Fruit fly (Drosophila melanogaster) whole organism, embryonic: ENCODE results near the gene CG14302.

Experiments used
- Awh ChIP-seq: fragments of 200-800 bp; sonication (Bioruptor generic); IDR thresholded peaks from 2 replicates; pipeline ENCODE4, ENCODE4 v1.3.6; 2022; ENCODE audit warnings: missing biosample characterization, missing genetic modification characterization
- Bteb2 ChIP-seq: fragments of 200-800 bp; sonication (Bioruptor generic); optimal IDR thresholded peaks from 2 replicates; lab custom pipeline; 2016; ENCODE audit warnings: missing biosample characterization, missing genetic modification characterization
- CG11695 ChIP-seq: fragments of 200-800 bp; sonication (Bioruptor generic); IDR thresholded peaks from 3 replicates; pipeline ENCODE4 v1.3.6; 2022; ENCODE audit warnings: missing biosample characterization, missing genetic modification characterization
- CG13123 ChIP-seq: fragments of 200-800 bp; sonication (Bioruptor generic); optimal IDR thresholded peaks from 2 replicates; lab custom pipeline; 2016; ENCODE audit warnings: missing biosample characterization, missing genetic modification characterization
- CG14014 ChIP-seq: fragments of 200-800 bp; sonication (Bioruptor generic); IDR thresholded peaks from 2 replicates; pipeline ENCODE4 v1.3.6; 2022; ENCODE audit warnings: missing biosample characterization, missing genetic modification characterization
- CG15269 ChIP-seq: fragments of 200-800 bp; sonication (Bioruptor generic); optimal IDR thresholded peaks from 2 replicates; lab custom pipeline; 2018; ENCODE audit warnings: missing biosample characterization, mild to moderate bottlenecking, missing genetic modification characterization, moderate library complexity
- CG16813 ChIP-seq: fragments of 200-800 bp; sonication (Bioruptor generic); IDR thresholded peaks from 3 replicates; pipeline ENCODE4 v1.3.6; 2022; ENCODE audit warnings: missing biosample characterization, missing genetic modification characterization; ENCODE audit not compliant: partially characterized antibody
- CG2199 ChIP-seq: fragments of 200-800 bp; sonication (Bioruptor generic); IDR thresholded peaks from 3 replicates; pipeline ENCODE4 v1.3.6; 2022; ENCODE audit warnings: missing biosample characterization, missing genetic modification characterization
- CG2889 ChIP-seq: fragments of 200-800 bp; sonication (Bioruptor generic); IDR thresholded peaks from 3 replicates; pipeline ENCODE4 v1.3.6; 2022; ENCODE audit warnings: missing biosample characterization, missing genetic modification characterization
- CG3163 ChIP-seq: fragments of 200-800 bp; sonication (Bioruptor generic); optimal IDR thresholded peaks from 3 replicates; lab custom pipeline; 2016; ENCODE audit warnings: missing biosample characterization, missing genetic modification characterization
- CG33213 ChIP-seq: fragments of 200-800 bp; sonication (Bioruptor generic); optimal IDR thresholded peaks from 3 replicates; lab custom pipeline; 2016; ENCODE audit warnings: missing biosample characterization, missing genetic modification characterization
- CG3407 ChIP-seq: fragments of 200-800 bp; sonication (Bioruptor generic); optimal IDR thresholded peaks from 2 replicates; lab custom pipeline; 2018; ENCODE audit warnings: missing biosample characterization, mild to moderate bottlenecking, missing genetic modification characterization
- CG34422 ChIP-seq: fragments of 200-800 bp; sonication (Bioruptor generic); IDR thresholded peaks from 3 replicates; pipeline ENCODE4 v1.3.6; 2022; ENCODE audit warnings: missing biosample characterization, missing genetic modification characterization
- CG4617 ChIP-seq: fragments of 200-800 bp; sonication (Bioruptor generic); optimal IDR thresholded peaks from 3 replicates; lab custom pipeline; 2016; ENCODE audit warnings: missing biosample characterization, missing genetic modification characterization, borderline replicate concordance
- CG6765 ChIP-seq: fragments of 200-800 bp; sonication (Bioruptor generic); optimal IDR thresholded peaks from 3 replicates; lab custom pipeline; 2017; ENCODE audit warnings: missing biosample characterization, mild to moderate bottlenecking, missing genetic modification characterization
- CG8089 ChIP-seq: fragments of 200-800 bp; sonication (Bioruptor generic); optimal IDR thresholded peaks from 3 replicates; lab custom pipeline; 2016; ENCODE audit warnings: missing biosample characterization, missing genetic modification characterization
- ERR ChIP-seq: fragments of 200-800 bp; sonication (Bioruptor generic); optimal IDR thresholded peaks from 2 replicates; lab custom pipeline; 2016; ENCODE audit warnings: missing biosample characterization, missing genetic modification characterization
- H15 ChIP-seq: fragments of 200-800 bp; sonication (Bioruptor generic); IDR thresholded peaks from 3 replicates; pipeline ENCODE4 v1.3.6; 2022; ENCODE audit warnings: missing biosample characterization, missing genetic modification characterization
- HLHmδ ChIP-seq: fragments of 200-800 bp; sonication (Bioruptor generic); optimal IDR thresholded peaks from 2 replicates; lab custom pipeline; 2018; ENCODE audit warnings: missing biosample characterization, mild to moderate bottlenecking, missing genetic modification characterization, moderate library complexity
- HmgD ChIP-seq: fragments of 200-800 bp; sonication (Bioruptor generic); optimal IDR thresholded peaks from 3 replicates; lab custom pipeline; 2016; ENCODE audit warnings: missing biosample characterization, missing genetic modification characterization
- Med ChIP-seq: fragments of 200-800 bp; sonication (Bioruptor generic); peaks from one replicate; lab custom pipeline; 2016; ENCODE audit warnings: missing biosample characterization, missing genetic modification characterization, mild to moderate bottlenecking, inconsistent platforms, moderate library complexity
- NC2β ChIP-seq: fragments of 200-800 bp; sonication (Bioruptor generic); optimal IDR thresholded peaks from 2 replicates; lab custom pipeline; 2016; ENCODE audit warnings: missing biosample characterization, missing genetic modification characterization
- NFAT ChIP-seq: fragments of 200-800 bp; sonication (Bioruptor generic); IDR thresholded peaks from 2 replicates; pipeline ENCODE4 v1.3.6; 2022; ENCODE audit warnings: missing biosample characterization, missing genetic modification characterization
- Neu2 ChIP-seq: fragments of 200-800 bp; sonication (Bioruptor generic); optimal IDR thresholded peaks from 3 replicates; lab custom pipeline; 2016; ENCODE audit warnings: missing biosample characterization, missing genetic modification characterization, borderline replicate concordance
- Nf-YA ChIP-seq: fragments of 200-800 bp; sonication (Bioruptor generic); IDR thresholded peaks from 2 replicates; pipeline ENCODE4 v1.3.6; 2022; ENCODE audit warnings: missing biosample characterization, missing genetic modification characterization
- Nf-YC ChIP-seq: fragments of 200-800 bp; optimal IDR thresholded peaks from 3 replicates; lab custom pipeline; 2019; ENCODE audit warnings: missing biosample characterization, mild to moderate bottlenecking, missing genetic modification characterization, moderate library complexity
- Optix ChIP-seq: fragments of 200-800 bp; sonication (Bioruptor generic); IDR thresholded peaks from 3 replicates; pipeline ENCODE4 v1.3.6; 2022; ENCODE audit warnings: missing biosample characterization, missing genetic modification characterization
- Sox100B ChIP-seq: fragments of 200-800 bp; sonication (Bioruptor generic); optimal IDR thresholded peaks from 3 replicates; lab custom pipeline; 2018; ENCODE audit warnings: missing biosample characterization, mild to moderate bottlenecking, missing genetic modification characterization
- Sry-δ ChIP-seq: fragments of 200-800 bp; sonication (Bioruptor generic); optimal IDR thresholded peaks from 2 replicates; lab custom pipeline; 2016; ENCODE audit warnings: missing biosample characterization, missing genetic modification characterization
- Trl ChIP-seq, 3 experiments: fragments of >200 bp in 2 of 3; fragments of 200-800 bp in 1 of 3; sonication (Bioruptor generic) in 1 of 3; optimal IDR thresholded peaks; 2 replicates in 1 of 3; 3 replicates in 2 of 3; lab custom pipeline; 2016 to 2017; ENCODE audit warnings: missing biosample characterization in 1 of 3, missing genetic modification characterization in 1 of 3
- ash1 ChIP-seq: fragments of 200-800 bp; sonication (Bioruptor generic); optimal IDR thresholded peaks from 2 replicates; lab custom pipeline; 2018; ENCODE audit warnings: missing biosample characterization, mild to moderate bottlenecking, missing genetic modification characterization
- ato ChIP-seq: fragments of 200-800 bp; sonication (Bioruptor generic); IDR thresholded peaks from 2 replicates; pipeline ENCODE4 v1.3.6; 2022; ENCODE audit warnings: missing biosample characterization, missing genetic modification characterization; ENCODE audit not compliant: partially characterized antibody
- caup ChIP-seq: fragments of 200-800 bp; sonication (Bioruptor generic); optimal IDR thresholded peaks from 3 replicates; lab custom pipeline; 2017; ENCODE audit warnings: missing biosample characterization, mild to moderate bottlenecking, missing genetic modification characterization, moderate library complexity; ENCODE audit not compliant: severe bottlenecking
- ftz-f1 ChIP-seq: fragments of 200-800 bp; sonication (Bioruptor generic); optimal IDR thresholded peaks from 2 replicates; lab custom pipeline; 2016; ENCODE audit warnings: missing biosample characterization, missing genetic modification characterization
- gro ChIP-seq: fragments of 200-800 bp; sonication (Bioruptor generic); optimal IDR thresholded peaks from 2 replicates; lab custom pipeline; 2016; ENCODE audit warnings: missing biosample characterization, missing genetic modification characterization
- gsb ChIP-seq: fragments of 200-800 bp; sonication (Bioruptor generic); IDR thresholded peaks from 2 replicates; pipeline ENCODE4 v1.3.6; 2022; ENCODE audit warnings: missing biosample characterization, missing genetic modification characterization
- gt ChIP-seq: fragments of 200-800 bp; sonication (Bioruptor generic); IDR thresholded peaks from 2 replicates; pipeline ENCODE4 v1.3.6; 2022; ENCODE audit warnings: missing biosample characterization, missing genetic modification characterization
- knrl ChIP-seq: fragments of 200-800 bp; sonication (Bioruptor generic); IDR thresholded peaks from 3 replicates; pipeline ENCODE4 v1.3.6; 2022; ENCODE audit warnings: missing biosample characterization, missing genetic modification characterization; ENCODE audit not compliant: partially characterized antibody
- lola ChIP-seq, 3 experiments: fragments of >200 bp in 2 of 3; fragments of 200-800 bp in 1 of 3; sonication (Bioruptor generic) in 1 of 3; optimal IDR thresholded peaks; 2 replicates each; lab custom pipeline; 2017 to 2019; ENCODE audit warnings: missing biosample characterization in 3 of 3, missing genetic modification characterization in 3 of 3, mild to moderate bottlenecking in 1 of 3, moderate library complexity in 1 of 3
- mirr ChIP-seq: fragments of 200-800 bp; sonication (Bioruptor generic); optimal IDR thresholded peaks from 3 replicates; lab custom pipeline; 2018; ENCODE audit warnings: missing biosample characterization, mild to moderate bottlenecking, missing genetic modification characterization
- repo ChIP-seq: fragments of 200-800 bp; sonication (Bioruptor generic); optimal IDR thresholded peaks from 2 replicates; lab custom pipeline; 2016; ENCODE audit warnings: missing biosample characterization, missing genetic modification characterization
- rib ChIP-seq: fragments of 200-800 bp; sonication (Bioruptor generic); IDR thresholded peaks from 2 replicates; pipeline ENCODE4 v1.3.6; 2022; ENCODE audit warnings: missing biosample characterization, missing genetic modification characterization
- sc ChIP-seq, 3 experiments: fragments of >200 bp in 2 of 3; fragments of 200-800 bp in 1 of 3; sonication (Bioruptor generic) in 1 of 3; optimal IDR thresholded peaks; 2 replicates in 2 of 3; 3 replicates in 1 of 3; lab custom pipeline; 2017; ENCODE audit warnings: mild to moderate bottlenecking in 1 of 3, missing biosample characterization in 1 of 3, missing genetic modification characterization in 1 of 3, missing genetic modification reagents in 1 of 3
- sd ChIP-seq: fragments of 200-800 bp; sonication (Bioruptor generic); optimal IDR thresholded peaks from 3 replicates; lab custom pipeline; 2018; ENCODE audit warnings: missing biosample characterization, mild to moderate bottlenecking, missing genetic modification characterization, moderate library complexity
- slou ChIP-seq: fragments of 200-800 bp; sonication (Bioruptor generic); optimal IDR thresholded peaks from 3 replicates; lab custom pipeline; 2016; ENCODE audit warnings: missing biosample characterization, missing genetic modification characterization
- stc ChIP-seq: fragments of 200-800 bp; sonication (Bioruptor generic); IDR thresholded peaks from 2 replicates; pipeline ENCODE4 v1.3.6; 2022; ENCODE audit warnings: missing biosample characterization, missing genetic modification characterization
- tll ChIP-seq, 2 experiments: fragments of 200-800 bp in 1 of 2; fragments of >200 bp in 1 of 2; sonication (Bioruptor generic) in 1 of 2; optimal IDR thresholded peaks; 2 replicates each; lab custom pipeline; 2017 to 2019; ENCODE audit warnings: missing biosample characterization in 2 of 2, missing genetic modification characterization in 2 of 2, mild to moderate bottlenecking in 1 of 2, moderate library complexity in 1 of 2
- ttk ChIP-seq: fragments of 200-800 bp; sonication (Bioruptor generic); IDR thresholded peaks from 2 replicates; pipeline ENCODE4 v2.1.2; 2022; ENCODE audit warnings: missing biosample characterization, missing genetic modification characterization
- vnd ChIP-seq: fragments of 200-800 bp; sonication (Bioruptor generic); IDR thresholded peaks from 3 replicates; pipeline ENCODE4 v1.3.6; 2022; ENCODE audit warnings: missing biosample characterization, missing genetic modification characterization; ENCODE audit not compliant: partially characterized antibody
- zfh2 ChIP-seq: fragments of 200-800 bp; sonication (Bioruptor generic); optimal IDR thresholded peaks from 2 replicates; lab custom pipeline; 2016; ENCODE audit warnings: missing biosample characterization, missing genetic modification characterization

Gene CG14302

dm6 chr3R:18738086-18738485 lies 5.6 kb downstream of the CG14302 start (continued):
- TF ChIP-seq CG8089 (GFP tag; lab: Kevin White, UChicago) = no peak
- no peak for TF ChIP-seq sd (tag; lab: Kevin White, UChicago)
- no peak for TF ChIP-seq repo
- TF ChIP-seq rib (GFP tag; lab: Robert Waterston, UW) = no peak
- TF ChIP-seq CG3163 (GFP tag; lab: Kevin White, UChicago) = no peak
- no peak for TF ChIP-seq gsb (GFP tag; lab: Robert Waterston, UW)
- 0 out of 3 replicates have a peak, but pooled peaks have one; percentile 27 for TF ChIP-seq CG2199
- TF ChIP-seq Nf-YC (tag; lab: Kevin White, UChicago) = no peak
- no peak for TF ChIP-seq gt
- TF ChIP-seq caup = no peak
- no peak for TF ChIP-seq mirr
- TF ChIP-seq stc (GFP tag; lab: Robert Waterston, UW) = no peak
- no peak for TF ChIP-seq NFAT (GFP tag; lab: Robert Waterston, UW)
- TF ChIP-seq zfh2 = no peak
- TF ChIP-seq vnd (GFP tag; lab: Robert Waterston, UW) = no peak
- no peak for TF ChIP-seq CG4617 (GFP tag; lab: Kevin White, UChicago)
- no peak for TF ChIP-seq sc (optimal IDR thresholded peaks at IDR 0.05; lab: Kevin White, UChicago)
- TF ChIP-seq sc (GFP tag; optimal IDR thresholded peaks at IDR 0.05; lab: Kevin White, UChicago) = no peak
- TF ChIP-seq slou (GFP tag; lab: Kevin White, UChicago) = no peak
- no peak for TF ChIP-seq NC2β (GFP tag; lab: Kevin White, UChicago)
- no peak for TF ChIP-seq CG3407 (GFP tag; lab: Kevin White, UChicago)
- TF ChIP-seq CG16813 (GFP tag; lab: Robert Waterston, UW) = no peak
- no peak for TF ChIP-seq Trl (optimal IDR thresholded peaks at IDR 0.05; lab: Kevin White, UChicago)
- no peak for TF ChIP-seq Trl (GFP tag; optimal IDR thresholded peaks at IDR 0.05; lab: Kevin White, UChicago)
- no peak for TF ChIP-seq ftz-f1 (GFP tag; lab: Kevin White, UChicago)
- TF ChIP-seq HmgD (GFP tag; lab: Kevin White, UChicago) = no peak
- TF ChIP-seq knrl (GFP tag; lab: Robert Waterston, UW) = no peak
- TF ChIP-seq CG15269 (tag; lab: Kevin White, UChicago) = no peak
- TF ChIP-seq Neu2 (GFP tag; lab: Kevin White, UChicago) = peak; percentile 92
- TF ChIP-seq HLHmδ (GFP tag; lab: Kevin White, UChicago) = no peak
- TF ChIP-seq Optix (GFP tag; lab: Robert Waterston, UW) = no peak
- peak; percentile 31; the same call in 1 of the 3 replicates for TF ChIP-seq CG11695 (GFP tag; lab: Robert Waterston, UW)
- TF ChIP-seq lola (GFP tag; optimal IDR thresholded peaks at IDR 0.05; lab: Kevin White, UChicago) = no peak
- TF ChIP-seq gro (GFP tag; lab: Kevin White, UChicago) = no peak
- TF ChIP-seq Sry-δ (GFP tag; lab: Kevin White, UChicago) = peak; percentile 72
- TF ChIP-seq tll (GFP tag; optimal IDR thresholded peaks at IDR 0.05; lab: Kevin White, UChicago) = no peak
- no peak for TF ChIP-seq CG33213 (GFP tag; lab: Kevin White, UChicago)
- no peak for TF ChIP-seq CG2889 (GFP tag; lab: Robert Waterston, UW)
- no peak for TF ChIP-seq Bteb2 (GFP tag; lab: Kevin White, UChicago)
- TF ChIP-seq Med = peak; percentile 58
- TF ChIP-seq Sox100B (GFP tag; lab: Kevin White, UChicago) = no peak
- no peak for TF ChIP-seq CG6765
- TF ChIP-seq Awh (GFP tag; lab: Robert Waterston, UW) = no peak
- TF ChIP-seq ttk (GFP tag; lab: Robert Waterston, UW) = no peak
- no peak for TF ChIP-seq ato
- TF ChIP-seq ash1 = no peak
- TF ChIP-seq ERR = no peak
- TF ChIP-seq H15 (GFP tag; lab: Robert Waterston, UW) = peak; percentile 34; the same call in 1 of the 3 replicates
- TF ChIP-seq CG13123 (GFP tag; lab: Kevin White, UChicago) = no peak
- no peak for TF ChIP-seq CG14014 (GFP tag; lab: Robert Waterston, UW)
- TF ChIP-seq Nf-YA (GFP tag; lab: Robert Waterston, UW) = no peak
- no peak for TF ChIP-seq CG34422 (GFP tag; lab: Robert Waterston, UW)
